Worm (Caenorhabditis elegans) whole organism, early embryonic: ENCODE data around the gene T20G5.8.

Experiments
- B0310.2 ChIP-seq: sonication (generic microtip); optimal IDR thresholded peaks from 2 replicates; lab custom pipeline; 2016; ENCODE audit warnings: mild to moderate bottlenecking, missing genetic modification characterization, missing compliant biosample characterization
- ceh-13 ChIP-seq: fragments of 200-800 bp; sonication (Bioruptor generic); optimal IDR thresholded peaks from 2 replicates; lab custom pipeline; 2018; ENCODE audit warnings: mild to moderate bottlenecking, missing genetic modification characterization, missing compliant biosample characterization
- ets-7 ChIP-seq: sonication (generic microtip); optimal IDR thresholded peaks from 2 replicates; lab custom pipeline; 2016; ENCODE audit warnings: missing genotype, missing genetic modification characterization, missing compliant biosample characterization
- flt-1 ChIP-seq: fragments of 200-800 bp; sonication (Bioruptor generic); IDR thresholded peaks from 2 replicates; pipeline ENCODE4 v1.3.6; 2022; ENCODE audit warnings: missing genetic modification characterization, missing compliant biosample characterization
- hmg-4 ChIP-seq: fragments of 200-800 bp; sonication (Bioruptor generic); optimal IDR thresholded peaks from 2 replicates; lab custom pipeline; 2018; ENCODE audit warnings: mild to moderate bottlenecking, missing genetic modification characterization, missing compliant biosample characterization
- scrt-1 ChIP-seq: fragments of 200-800 bp; sonication (Bioruptor generic); IDR thresholded peaks from 2 replicates; pipeline ENCODE4 v1.3.6; 2022; ENCODE audit warnings: missing genetic modification characterization, missing compliant biosample characterization
- sea-1 ChIP-seq: fragments of 200-800 bp; sonication (Bioruptor generic); conservative IDR thresholded peaks from 2 replicates; pipeline ENCODE4 v1.3.6; 2022; ENCODE audit warnings: missing genetic modification characterization, missing compliant biosample characterization
- tbx-37 ChIP-seq: fragments of 200-800 bp; sonication (Bioruptor generic); conservative IDR thresholded peaks from 2 replicates; pipeline ENCODE4 v1.3.6; 2022; ENCODE audit warnings: missing genetic modification reagents, missing genetic modification characterization, missing compliant biosample characterization

The T20G5.8 gene

ce11 chrIII:10244013-10244412 is 44.9 kb downstream of the T20G5.8 start:
- TF ChIP-seq flt-1 (GFP tag; lab: Robert Waterston, UW) (no peak), sea-1 (GFP tag; lab: Robert Waterston, UW) (no peak), ets-7 (tag; lab: Kevin White, UChicago) (no peak), hmg-4 (GFP tag; lab: Kevin White, UChicago) (no peak), ceh-13 (GFP tag; lab: Kevin White, UChicago) (no peak), B0310.2 (tag; lab: Kevin White, UChicago) (no peak)

ce11 chrIII:10248441-10249137 is 49.4 kb downstream of the T20G5.8 start, which contains the start of the genes div-1 and cor-1:
TSS of gene div-1 (minus strand) at chrIII:10248559.
TSS of gene cor-1 (plus strand) at chrIII:10249111.
- peak; percentile 13 for TF ChIP-seq hmg-4 (GFP tag; lab: Kevin White, UChicago)
- TF ChIP-seq tbx-37 (GFP tag; lab: Robert Waterston, UW) = no peak
- TF ChIP-seq scrt-1 = 0 out of 2 replicates have a peak, but pooled peaks have one; percentile 22
